Fruit fly (Drosophila melanogaster): ENCODE results near the gene CG7824.

The CG7824 gene

DNA sequence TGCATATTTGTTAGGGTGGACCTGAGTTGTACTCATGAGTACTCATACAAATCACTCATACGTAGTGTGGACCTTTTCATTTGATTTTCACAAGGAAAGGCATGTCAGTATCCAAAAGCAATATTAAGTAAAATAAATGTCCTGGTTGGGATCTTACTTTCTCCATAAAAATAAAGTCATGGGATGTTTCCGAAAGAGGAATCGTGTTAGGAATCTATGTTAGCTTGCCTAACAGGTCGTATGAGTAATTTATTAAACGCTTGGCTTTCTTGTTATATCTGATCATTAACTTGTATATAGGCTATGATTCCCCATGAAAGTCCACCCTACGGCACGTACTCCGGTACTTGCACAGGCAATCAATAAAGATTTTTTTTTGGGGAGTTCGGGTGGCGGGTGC lies 17.1 kb upstream of the CG7824 start:
- TF ChIP-seq fd59A (GFP tag; optimal IDR thresholded peaks at IDR 0.05) = peak; percentile 65
- 0 out of 2 replicates have a peak, but pooled peaks have one; percentile 34 for TF ChIP-seq Gug (GFP tag; IDR thresholded peaks at IDR 0.05)
- TF ChIP-seq fkh (GFP tag; optimal IDR thresholded peaks at IDR 0.05) = no peak
- peak; percentile 79 for TF ChIP-seq acj6 (GFP tag; optimal IDR thresholded peaks at IDR 0.05)
- TF ChIP-seq spab (GFP tag; optimal IDR thresholded peaks at IDR 0.05) = peak; percentile 56
- peak; percentile 75 for TF ChIP-seq achi (GFP tag; optimal IDR thresholded peaks at IDR 0.05)
- peak; percentile 67 for TF ChIP-seq CG10669 (GFP tag; optimal IDR thresholded peaks at IDR 0.05)
- peak; percentile 73 for TF ChIP-seq CG3919 (GFP tag; optimal IDR thresholded peaks at IDR 0.05)
- peak; percentile 25 for TF ChIP-seq CG11902 (GFP tag; optimal IDR thresholded peaks at IDR 0.05)
- peak; percentile 71 for TF ChIP-seq CG6792 (GFP tag; optimal IDR thresholded peaks at IDR 0.05)
- TF ChIP-seq CG32006 (GFP tag; optimal IDR thresholded peaks at IDR 0.05) = peak; percentile 87
- no peak for TF ChIP-seq svp (GFP tag)
- TF ChIP-seq Eip75B (GFP tag; optimal IDR thresholded peaks at IDR 0.05) = peak; percentile 75
- no peak for TF ChIP-seq CG6854 (GFP tag; optimal IDR thresholded peaks at IDR 0.05)
- TF ChIP-seq dsx (GFP tag; optimal IDR thresholded peaks at IDR 0.05; ENCODE audit: poor library complexity, severe bottlenecking) = peak; percentile 21
- peak; percentile 26 to 84 for TF ChIP-seq salr (GFP tag; optimal IDR thresholded peaks at IDR 0.05)
- peak; percentile 57 for TF ChIP-seq Sox15 (GFP tag; optimal IDR thresholded peaks at IDR 0.05)
- TF ChIP-seq CG9139 (GFP tag; optimal IDR thresholded peaks at IDR 0.05) = peak; percentile 61
- TF ChIP-seq eg (GFP tag; IDR thresholded peaks at IDR 0.05) = no peak
- peak; percentile 74 for TF ChIP-seq topi (GFP tag; optimal IDR thresholded peaks at IDR 0.05)
- TF ChIP-seq CG6276 (GFP tag; optimal IDR thresholded peaks at IDR 0.05) = peak; percentile 84
- TF ChIP-seq CG34406 (GFP tag; optimal IDR thresholded peaks at IDR 0.05) = peak; percentile 72
- TF ChIP-seq Eip93F (GFP tag; optimal IDR thresholded peaks at IDR 0.05) = no peak
- TF ChIP-seq CG8319 (GFP tag; optimal IDR thresholded peaks at IDR 0.05) = peak; percentile 21
- TF ChIP-seq Blimp-1 (GFP tag; optimal IDR thresholded peaks at IDR 0.05) = peak; percentile 7
- TF ChIP-seq vri (GFP tag; optimal IDR thresholded peaks at IDR 0.05) = peak; percentile 21
- TF ChIP-seq CG8632 (GFP tag; optimal IDR thresholded peaks at IDR 0.05) = peak; percentile 66
- peak; percentile 57 for TF ChIP-seq Ets21C (GFP tag; optimal IDR thresholded peaks at IDR 0.05)
- no peak for TF ChIP-seq pdm3 (GFP tag; optimal IDR thresholded peaks at IDR 0.05)
- TF ChIP-seq CG3032 (tag; optimal IDR thresholded peaks at IDR 0.05) = peak; percentile 49
- TF ChIP-seq Hr4 (GFP tag; optimal IDR thresholded peaks at IDR 0.05) = peak; percentile 89
- peak; percentile 80 for TF ChIP-seq net (GFP tag; optimal IDR thresholded peaks at IDR 0.05)
- TF ChIP-seq CG7368 (GFP tag; optimal IDR thresholded peaks at IDR 0.05) = no peak
- TF ChIP-seq CG11762 (GFP tag; optimal IDR thresholded peaks at IDR 0.05; ENCODE audit: insufficient read depth) = peak; percentile 79
- peak; percentile 68 for TF ChIP-seq Hr39 (GFP tag; optimal IDR thresholded peaks at IDR 0.05)
- TF ChIP-seq ss (GFP tag; optimal IDR thresholded peaks at IDR 0.05) = peak; percentile 24 to 76
- peak; percentile 73 for TF ChIP-seq CG6163 (GFP tag; IDR thresholded peaks at IDR 0.05)
- peak; percentile 85 for TF ChIP-seq CG8119 (GFP tag; IDR thresholded peaks at IDR 0.05)
- TF ChIP-seq fd85E (GFP tag; optimal IDR thresholded peaks at IDR 0.05) = no peak
- peak; percentile 62 for TF ChIP-seq CG31627 (GFP tag; optimal IDR thresholded peaks at IDR 0.05)
- peak; percentile 66 for TF ChIP-seq CG1621 (tag; optimal IDR thresholded peaks at IDR 0.05)
- TF ChIP-seq esn (GFP tag; optimal IDR thresholded peaks at IDR 0.05) = peak; percentile 82
- peak; percentile 79 for TF ChIP-seq Met (GFP tag; optimal IDR thresholded peaks at IDR 0.05)
- TF ChIP-seq CG15336 (GFP tag; IDR thresholded peaks at IDR 0.05) = peak; percentile 84
- peak; percentile 76 for TF ChIP-seq dac (GFP tag; optimal IDR thresholded peaks at IDR 0.05)
- peak; percentile 96 for TF ChIP-seq Eip78C (GFP tag)
- TF ChIP-seq CG10631 (GFP tag; optimal IDR thresholded peaks at IDR 0.05) = peak; percentile 75
- TF ChIP-seq cyc (GFP tag; optimal IDR thresholded peaks at IDR 0.05) = peak; percentile 52
- peak; percentile 58 for TF ChIP-seq CG6808 (GFP tag; optimal IDR thresholded peaks at IDR 0.05)
- peak; percentile 78 for TF ChIP-seq Sox102F (GFP tag; optimal IDR thresholded peaks at IDR 0.05)
- no peak for TF ChIP-seq Smox (GFP tag; optimal IDR thresholded peaks at IDR 0.05)
- TF ChIP-seq Lpt (GFP tag; optimal IDR thresholded peaks at IDR 0.05) = peak; percentile 59
